Fruit fly (Drosophila melanogaster): ENCODE results near the gene Prosbeta4.

Prosbeta4 gene

dm6 chr2L:16743055-16743805 is 11.3 kb upstream of the Prosbeta4 start, which contains the start of the genes LSm7 and BuGZ (continued):
- TF ChIP-seq CG3838 (GFP tag; optimal IDR thresholded peaks at IDR 0.05): no peak
- peak; percentile 62 for TF ChIP-seq CG15601 (tag; optimal IDR thresholded peaks at IDR 0.05)
- TF ChIP-seq Meics (GFP tag; optimal IDR thresholded peaks at IDR 0.05): no peak
- no peak for TF ChIP-seq Mrtf (GFP tag; IDR thresholded peaks at IDR 0.05)
- TF ChIP-seq crc (GFP tag; optimal IDR thresholded peaks at IDR 0.05): no peak
- peak; percentile 78 for TF ChIP-seq Dll (GFP tag; IDR thresholded peaks at IDR 0.05; ENCODE audit: partially characterized antibody)
- no peak for TF ChIP-seq CG18476 (GFP tag; optimal IDR thresholded peaks at IDR 0.05)
- TF ChIP-seq CG7556 (GFP tag; optimal IDR thresholded peaks at IDR 0.05): no peak
- peak; percentile 68 for TF ChIP-seq zen (tag; optimal IDR thresholded peaks at IDR 0.05)
- no peak for TF ChIP-seq CG2889 (GFP tag; IDR thresholded peaks at IDR 0.05)
- no peak; the same call in 1 of the 2 replicates for TF ChIP-seq NFAT (GFP tag; IDR thresholded peaks at IDR 0.05)
- peak; percentile 4 for TF ChIP-seq Myb (GFP tag; optimal IDR thresholded peaks at IDR 0.05)
- peak; percentile 45; the same call in 2 of the 3 replicates for TF ChIP-seq CG14860 (GFP tag; IDR thresholded peaks at IDR 0.05; ENCODE audit: partially characterized antibody)
- TF ChIP-seq Lhr (GFP tag; optimal IDR thresholded peaks at IDR 0.05): peak; percentile 75
- no peak for TF ChIP-seq Nf-YB (GFP tag; optimal IDR thresholded peaks at IDR 0.05)
- TF ChIP-seq CG16813 (GFP tag; IDR thresholded peaks at IDR 0.05; ENCODE audit: partially characterized antibody): peak; percentile 57
- TF ChIP-seq gcm2 (GFP tag; optimal IDR thresholded peaks at IDR 0.05): no peak
- TF ChIP-seq yki (optimal IDR thresholded peaks at IDR 0.05): no peak
- peak; percentile 97 for TF ChIP-seq CTCF (GFP tag; optimal IDR thresholded peaks at IDR 0.05)
- TF ChIP-seq Ptx1 (GFP tag; IDR thresholded peaks at IDR 0.05): no peak
- peak in 1 of 3 experiments; percentile 33 for TF ChIP-seq lola (GFP tag; optimal IDR thresholded peaks at IDR 0.05)
- TF ChIP-seq ind (GFP tag; optimal IDR thresholded peaks at IDR 0.05): peak; percentile 22
- no peak for TF ChIP-seq pb (GFP tag; optimal IDR thresholded peaks at IDR 0.05)
- peak; percentile 24; the same call in 1 of the 2 replicates for TF ChIP-seq slbo (GFP tag; IDR thresholded peaks at IDR 0.05)
- peak; percentile 32 for TF ChIP-seq Sin3A (optimal IDR thresholded peaks at IDR 0.05)
- no peak for TF ChIP-seq Awh (GFP tag; IDR thresholded peaks at IDR 0.05)
- no peak for TF ChIP-seq sd (tag; optimal IDR thresholded peaks at IDR 0.05)
- TF ChIP-seq sug (tag; optimal IDR thresholded peaks at IDR 0.05): peak; percentile 53
- no peak for TF ChIP-seq CG8089 (GFP tag; optimal IDR thresholded peaks at IDR 0.05)
- no peak for TF ChIP-seq dmrt99B (tag; optimal IDR thresholded peaks at IDR 0.05)
- no peak for TF ChIP-seq CG34376 (GFP tag; optimal IDR thresholded peaks at IDR 0.05)
- TF ChIP-seq Atf3 (GFP tag; optimal IDR thresholded peaks at IDR 0.05): no peak
- no peak for TF ChIP-seq CG16779 (GFP tag; IDR thresholded peaks at IDR 0.05)
- peak; percentile 82 for TF ChIP-seq CG14710 (tag; optimal IDR thresholded peaks at IDR 0.05)
- TF ChIP-seq CG12391 (tag; optimal IDR thresholded peaks at IDR 0.05): no peak
- peak; percentile 85 for TF ChIP-seq CG12659 (GFP tag; optimal IDR thresholded peaks at IDR 0.05)
- TF ChIP-seq CG1024 (GFP tag; IDR thresholded peaks at IDR 0.05): no peak
- peak; percentile 73 for TF ChIP-seq CG13287 (GFP tag; IDR thresholded peaks at IDR 0.05; ENCODE audit: partially characterized antibody)
- TF ChIP-seq bbx (GFP tag; IDR thresholded peaks at IDR 0.05; ENCODE audit: partially characterized antibody): no peak
- TF ChIP-seq CG12744 (GFP tag; optimal IDR thresholded peaks at IDR 0.05): no peak
- peak; percentile 66 for TF ChIP-seq Dref (GFP tag; IDR thresholded peaks at IDR 0.05)
- TF ChIP-seq dmrt11E (tag; optimal IDR thresholded peaks at IDR 0.05): peak; percentile 55
- peak; percentile 82 for TF ChIP-seq CG9797 (GFP tag; optimal IDR thresholded peaks at IDR 0.05)
- TF ChIP-seq jigr1 (GFP tag; IDR thresholded peaks at IDR 0.05): no peak
- TF ChIP-seq TFAM (GFP tag; optimal IDR thresholded peaks at IDR 0.05): no peak
- no peak for TF ChIP-seq ase (GFP tag; IDR thresholded peaks at IDR 0.05)
- TF ChIP-seq dysf (GFP tag; IDR thresholded peaks at IDR 0.05): no peak
- no peak for TF ChIP-seq unpg (GFP tag; optimal IDR thresholded peaks at IDR 0.05)
- 0 out of 3 replicates have a peak, but pooled peaks have one; percentile 12 for TF ChIP-seq H15 (GFP tag; IDR thresholded peaks at IDR 0.05)
- no peak for TF ChIP-seq CG17359 (tag; optimal IDR thresholded peaks at IDR 0.05)

Data from whole organism, embryonic.